Worm (Caenorhabditis elegans) whole organism, young adult: ENCODE data around the gene F37A8.1.
A peak's percentile ranks its signal among the peaks of the same experiment; 100 is the strongest.

Experiments
- B0035.1 ChIP-seq: sonication (generic microtip); optimal IDR thresholded peaks from 2 replicates; lab custom pipeline; 2016; ENCODE audit warnings: missing genetic modification characterization, mild to moderate bottlenecking, missing compliant biosample characterization, missing genotype, missing genetic modification reagents
- B0336.3 ChIP-seq: fragments of 200-800 bp; sonication (Bioruptor generic); IDR thresholded peaks from 2 replicates; pipeline ENCODE4 v1.3.6; 2022; ENCODE audit warnings: missing genetic modification characterization, missing compliant biosample characterization
- D2030.7 ChIP-seq: fragments of 200-800 bp; sonication (Bioruptor generic); IDR thresholded peaks from 2 replicates; pipeline ENCODE4 v1.3.6; 2022; ENCODE audit warnings: missing genetic modification reagents, missing genetic modification characterization, missing compliant biosample characterization
- F10E7.11 ChIP-seq: sonication (generic microtip); optimal IDR thresholded peaks from 2 replicates; lab custom pipeline; 2017; ENCODE audit warnings: mild to moderate bottlenecking, missing genetic modification characterization, moderate library complexity, missing compliant biosample characterization
- F22D6.2 ChIP-seq: sonication (generic microtip); optimal IDR thresholded peaks from 2 replicates; lab custom pipeline; 2016; ENCODE audit warnings: mild to moderate bottlenecking, missing genetic modification characterization, missing compliant biosample characterization
- F23B12.7 ChIP-seq: sonication (generic microtip); optimal IDR thresholded peaks from 2 replicates; lab custom pipeline; 2017; ENCODE audit warnings: missing genetic modification characterization, mild to moderate bottlenecking, missing compliant biosample characterization, antibody characterized with exemption, moderate library complexity; ENCODE audit not compliant: insufficient read depth
- F39B2.1 ChIP-seq: fragments of 200-800 bp; sonication (Bioruptor generic); IDR thresholded peaks from 2 replicates; pipeline ENCODE4 v1.3.6; 2022; ENCODE audit warnings: missing genetic modification reagents, missing genetic modification characterization, missing compliant biosample characterization
- F57C9.4 ChIP-seq: sonication (generic microtip); optimal IDR thresholded peaks from 2 replicates; lab custom pipeline; 2017; ENCODE audit warnings: mild to moderate bottlenecking, missing genetic modification characterization, missing compliant biosample characterization
- T26A5.8 ChIP-seq: sonication (generic microtip); optimal IDR thresholded peaks from 2 replicates; lab custom pipeline; 2016; ENCODE audit warnings: missing genetic modification characterization, missing compliant biosample characterization
- Y53F4B.3 ChIP-seq: fragments of 200-800 bp; sonication (Bioruptor generic); IDR thresholded peaks from 2 replicates; pipeline ENCODE4 v1.3.6; 2022; ENCODE audit warnings: missing genetic modification reagents, missing genetic modification characterization, missing compliant biosample characterization
- aptf-2 ChIP-seq: fragments of 200-800 bp; sonication (Bioruptor generic); conservative IDR thresholded peaks from 2 replicates; pipeline ENCODE4 v1.3.6; 2022; ENCODE audit warnings: missing genetic modification reagents, missing genetic modification characterization, missing compliant biosample characterization
- aptf-3 ChIP-seq: fragments of 200-800 bp; sonication (Bioruptor generic); IDR thresholded peaks from 2 replicates; pipeline ENCODE4 v1.3.6; 2022; ENCODE audit warnings: missing genetic modification characterization, missing compliant biosample characterization
- atf-7 ChIP-seq: sonication (generic microtip); optimal IDR thresholded peaks from 2 replicates; lab custom pipeline; 2017; ENCODE audit warnings: mild to moderate bottlenecking, missing genetic modification characterization, missing compliant biosample characterization
- attf-3 ChIP-seq: fragments of 200-800 bp; sonication (Bioruptor generic); conservative IDR thresholded peaks from 2 replicates; pipeline ENCODE4 v1.3.6; 2022; ENCODE audit warnings: missing genetic modification reagents, missing genetic modification characterization, missing compliant biosample characterization
- attf-5 ChIP-seq: fragments of 200-800 bp; sonication (Bioruptor generic); optimal IDR thresholded peaks from 2 replicates; lab custom pipeline; 2018; ENCODE audit warnings: mild to moderate bottlenecking, missing genetic modification characterization, missing compliant biosample characterization
- bed-2 ChIP-seq: fragments of 200-800 bp; sonication (Bioruptor generic); IDR thresholded peaks from 2 replicates; pipeline ENCODE4 v1.3.6; 2022; ENCODE audit warnings: missing genetic modification reagents, missing genetic modification characterization, missing compliant biosample characterization
- cebp-1 ChIP-seq, 2 experiments: fragments of 200-800 bp in 1 of 2; sonication (Bioruptor generic) in 1 of 2; sonication (generic microtip) in 1 of 2; IDR thresholded peaks in 1 of 2; optimal IDR thresholded peaks in 1 of 2; 2 replicates each; pipeline versions ENCODE4 v1.3.6 to Lab custom; 2017 to 2022; ENCODE audit warnings: missing compliant biosample characterization in 2 of 2, missing genetic modification characterization in 2 of 2, mild to moderate bottlenecking in 1 of 2, missing genetic modification reagents in 1 of 2, moderate library complexity in 1 of 2
- ceh-27 ChIP-seq: fragments of 200-800 bp; sonication (Bioruptor generic); optimal IDR thresholded peaks from 2 replicates; lab custom pipeline; 2018; ENCODE audit warnings: mild to moderate bottlenecking, missing genetic modification characterization, moderate library complexity, missing compliant biosample characterization
- ceh-58 ChIP-seq: fragments of 200-800 bp; sonication (Bioruptor generic); IDR thresholded peaks from 2 replicates; pipeline ENCODE4 v1.3.6; 2022; ENCODE audit warnings: missing genetic modification characterization, missing compliant biosample characterization
- efl-1 ChIP-seq: fragments of 150-350 bp; optimal IDR thresholded peaks from 2 replicates; lab custom pipeline; 2014; ENCODE audit warnings: missing biosample characterization, missing genetic modification reagents, missing genetic modification characterization
- egl-18 ChIP-seq: fragments of 200-800 bp; sonication (Bioruptor generic); IDR thresholded peaks from 2 replicates; pipeline ENCODE4 v1.3.6; 2022; ENCODE audit warnings: missing genetic modification reagents, missing genetic modification characterization, missing compliant biosample characterization
- ekl-4 ChIP-seq: fragments of 200-800 bp; sonication (Bioruptor generic); IDR thresholded peaks from 2 replicates; pipeline ENCODE4 v1.3.6; 2022; ENCODE audit warnings: missing genetic modification reagents, missing genetic modification characterization, missing compliant biosample characterization
- ets-4 ChIP-seq: fragments of 200-800 bp; sonication (Bioruptor generic); optimal IDR thresholded peaks from 2 replicates; lab custom pipeline; 2018; ENCODE audit warnings: mild to moderate bottlenecking, missing genetic modification characterization, missing compliant biosample characterization
- hlh-26 ChIP-seq: fragments of 200-800 bp; sonication (Bioruptor generic); conservative IDR thresholded peaks from 2 replicates; pipeline ENCODE4 v1.3.6; 2022; ENCODE audit warnings: missing genetic modification reagents, missing genetic modification characterization, missing compliant biosample characterization
- hmg-20 ChIP-seq: fragments of 200-800 bp; sonication (Bioruptor generic); IDR thresholded peaks from 2 replicates; pipeline ENCODE4 v1.3.6; 2022; ENCODE audit warnings: missing genetic modification reagents, missing genetic modification characterization, missing compliant biosample characterization
- hrde-1 ChIP-seq: sonication (generic microtip); optimal IDR thresholded peaks from 2 replicates; lab custom pipeline; 2016; ENCODE audit warnings: missing genetic modification characterization, mild to moderate bottlenecking, missing compliant biosample characterization, moderate library complexity, missing genotype, missing genetic modification reagents, borderline replicate concordance
- lsy-27 ChIP-seq: sonication (generic microtip); optimal IDR thresholded peaks from 2 replicates; lab custom pipeline; 2017; ENCODE audit warnings: missing genetic modification characterization, mild to moderate bottlenecking, missing compliant biosample characterization, antibody characterized with exemption, missing genotype, borderline replicate concordance; ENCODE audit not compliant: insufficient read depth
- madf-3 ChIP-seq: fragments of 200-800 bp; sonication (Bioruptor generic); IDR thresholded peaks from 2 replicates; pipeline ENCODE4 v1.3.6; 2022; ENCODE audit warnings: missing genetic modification reagents, missing genetic modification characterization, missing compliant biosample characterization
- mxl-1 ChIP-seq: sonication (generic microtip); optimal IDR thresholded peaks from 2 replicates; lab custom pipeline; 2016; ENCODE audit warnings: missing genetic modification characterization, missing compliant biosample characterization
- nhr-80 ChIP-seq: sonication (generic microtip); optimal IDR thresholded peaks from 2 replicates; lab custom pipeline; 2016; ENCODE audit warnings: missing genetic modification characterization, missing compliant biosample characterization
- rcor-1 ChIP-seq: fragments of 200-800 bp; sonication (Bioruptor generic); IDR thresholded peaks from 2 replicates; pipeline ENCODE4 v1.3.6; 2022; ENCODE audit warnings: missing genetic modification reagents, missing genetic modification characterization, missing compliant biosample characterization
- sea-2 ChIP-seq: fragments of 200-800 bp; sonication (Bioruptor generic); IDR thresholded peaks from 2 replicates; pipeline ENCODE4 v1.3.6; 2022; ENCODE audit warnings: missing genetic modification characterization, missing compliant biosample characterization
- snpc-3.4 ChIP-seq: sonication (generic microtip); optimal IDR thresholded peaks from 2 replicates; lab custom pipeline; 2017; ENCODE audit warnings: missing genetic modification characterization, mild to moderate bottlenecking, missing compliant biosample characterization, antibody characterized with exemption, moderate library complexity, missing genotype, missing genetic modification reagents
- snpc-4 ChIP-seq, 5 experiments: fragments of 150-350 bp in 1 of 5; sonication (generic microtip) in 4 of 5; optimal IDR thresholded peaks; 2 replicates each; lab custom pipeline; 2014 to 2018; ENCODE audit warnings: missing genetic modification characterization in 5 of 5, missing biosample characterization in 3 of 5, antibody characterized with exemption in 2 of 5, mild to moderate bottlenecking in 2 of 5, missing compliant biosample characterization in 2 of 5, missing genotype in 2 of 5, moderate library complexity in 2 of 5, missing genetic modification reagents in 1 of 5
- somi-1 ChIP-seq: fragments of 200-800 bp; sonication (Bioruptor generic); optimal IDR thresholded peaks from 2 replicates; lab custom pipeline; 2018; ENCODE audit warnings: mild to moderate bottlenecking, missing genetic modification characterization, missing compliant biosample characterization
- tbp1 ChIP-seq: fragments of 200-800 bp; sonication (Bioruptor generic); optimal IDR thresholded peaks from 2 replicates; lab custom pipeline; 2018; ENCODE audit warnings: mild to moderate bottlenecking, missing genetic modification characterization, missing compliant biosample characterization
- tbx-9 ChIP-seq: sonication (generic microtip); optimal IDR thresholded peaks from 2 replicates; lab custom pipeline; 2016; ENCODE audit warnings: borderline replicate concordance, missing genetic modification characterization, inconsistent platforms, missing compliant biosample characterization
- tlf-1 ChIP-seq: fragments of 200-800 bp; sonication (Bioruptor generic); optimal IDR thresholded peaks from 2 replicates; lab custom pipeline; 2018; ENCODE audit warnings: mild to moderate bottlenecking, missing genetic modification characterization, missing compliant biosample characterization
- ztf-22 ChIP-seq: fragments of 200-800 bp; sonication (Bioruptor generic); optimal IDR thresholded peaks from 2 replicates; lab custom pipeline; 2018; ENCODE audit warnings: mild to moderate bottlenecking, missing genetic modification characterization, moderate library complexity, missing compliant biosample characterization
- ztf-26 ChIP-seq: sonication (generic microtip); optimal IDR thresholded peaks from 2 replicates; lab custom pipeline; 2017; ENCODE audit warnings: missing genetic modification characterization, missing compliant biosample characterization
- ztf-28 ChIP-seq: fragments of 200-800 bp; sonication (Bioruptor generic); IDR thresholded peaks from 2 replicates; pipeline ENCODE4 v1.3.6; 2022; ENCODE audit warnings: missing genetic modification reagents, missing genetic modification characterization, missing compliant biosample characterization

F37A8.1 gene

DNA sequence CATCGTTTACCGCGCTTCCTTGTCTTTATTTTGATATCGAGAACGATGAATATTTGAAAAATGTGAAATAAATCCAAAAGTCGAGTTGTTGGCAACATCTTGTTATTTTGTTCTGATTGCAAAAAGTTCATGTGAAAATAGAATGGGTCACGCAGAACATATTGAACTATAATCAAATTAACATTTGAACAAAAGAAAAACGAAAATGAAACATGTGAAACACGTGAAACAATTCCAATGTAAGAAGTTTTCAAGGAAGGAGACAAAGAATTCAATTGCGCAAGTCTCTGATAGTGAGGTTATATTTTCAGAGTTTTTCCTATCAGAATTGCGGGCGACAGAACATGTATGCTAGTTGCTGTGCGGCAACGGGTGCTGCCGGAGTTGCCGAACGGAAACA, 3.2 kb downstream of the F37A8.1 start, which contains the start of gene F37A8.2:
Gene F37A8.2, minus strand, starts transcription at position 101 of the 400 bp plus-strand sequence.
- TF ChIP-seq atf-7 (tag; lab: Kevin White, UChicago) (no peak), ceh-27 (GFP tag; lab: Kevin White, UChicago) (no peak), hlh-26 (GFP tag; lab: Robert Waterston, UW) (no peak), F22D6.2 (tag; lab: Kevin White, UChicago) (no peak), Y53F4B.3 (GFP tag; lab: Robert Waterston, UW) (no peak), tbp1 (GFP tag; lab: Kevin White, UChicago) (no peak), F39B2.1 (GFP tag; lab: Robert Waterston, UW) (no peak), snpc-3.4 (tag; lab: Kevin White, UChicago) (no peak), F23B12.7 (no peak), rcor-1 (GFP tag; lab: Robert Waterston, UW) (no peak), somi-1 (GFP tag; lab: Kevin White, UChicago) (no peak), tbx-9 (no peak), attf-3 (GFP tag; lab: Robert Waterston, UW) (no peak)

DNA sequence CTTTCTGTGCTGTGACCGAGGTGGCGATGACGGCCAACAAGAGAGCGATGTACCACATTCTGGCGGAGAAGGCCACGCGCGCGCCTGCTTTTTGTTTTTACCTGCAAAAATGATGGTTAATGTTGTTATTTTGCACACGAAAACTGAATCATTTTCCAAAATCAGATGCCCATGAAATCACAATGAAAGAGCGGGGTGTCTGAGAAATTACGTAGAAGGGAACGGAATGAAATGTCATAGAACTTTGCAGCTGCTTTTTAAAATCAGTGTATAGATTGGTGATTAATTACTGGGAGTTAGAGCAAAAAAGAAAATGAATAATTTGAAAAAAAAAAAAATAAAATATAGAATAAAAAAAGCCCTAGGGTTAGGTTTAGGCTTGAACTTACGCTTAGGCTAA, 7.6 kb downstream of the F37A8.1 start, which contains the start of gene npl-10:
Gene npl-10, minus strand, starts transcription at position 101 of the 400 bp plus-strand sequence.
- no peak for TF ChIP-seq F39B2.1 (GFP tag; lab: Robert Waterston, UW)
- no peak for TF ChIP-seq lsy-27 (tag; lab: Kevin White, UChicago)
- TF ChIP-seq hrde-1 (tag; lab: Kevin White, UChicago) = no peak
- no peak for TF ChIP-seq aptf-3 (GFP tag; lab: Robert Waterston, UW)

DNA sequence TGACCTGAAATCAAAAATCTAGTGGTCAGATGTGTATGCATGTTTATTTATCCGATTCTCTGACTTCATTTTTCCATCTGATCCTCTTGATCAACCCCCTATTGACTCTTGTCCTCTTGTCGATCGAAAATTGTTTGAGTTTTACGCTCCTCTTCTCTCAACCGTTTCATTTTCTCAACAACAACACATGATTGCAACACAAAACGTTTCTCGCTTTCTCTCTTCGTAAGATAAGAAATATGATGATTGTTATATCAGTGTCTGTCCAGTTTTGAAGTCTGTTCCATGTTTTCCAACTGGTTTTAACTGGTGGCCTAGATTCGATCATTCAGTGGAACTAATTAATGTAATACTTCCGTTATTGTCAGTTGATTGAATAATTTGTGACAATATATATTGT, 23.8 kb downstream of the F37A8.1 start:
- TF ChIP-seq nhr-80 = peak; percentile 52
- no peak for TF ChIP-seq bed-2 (GFP tag; lab: Robert Waterston, UW)
- TF ChIP-seq Y53F4B.3 (GFP tag; lab: Robert Waterston, UW) = no peak
- TF ChIP-seq tlf-1 (GFP tag; lab: Kevin White, UChicago) = no peak

DNA sequence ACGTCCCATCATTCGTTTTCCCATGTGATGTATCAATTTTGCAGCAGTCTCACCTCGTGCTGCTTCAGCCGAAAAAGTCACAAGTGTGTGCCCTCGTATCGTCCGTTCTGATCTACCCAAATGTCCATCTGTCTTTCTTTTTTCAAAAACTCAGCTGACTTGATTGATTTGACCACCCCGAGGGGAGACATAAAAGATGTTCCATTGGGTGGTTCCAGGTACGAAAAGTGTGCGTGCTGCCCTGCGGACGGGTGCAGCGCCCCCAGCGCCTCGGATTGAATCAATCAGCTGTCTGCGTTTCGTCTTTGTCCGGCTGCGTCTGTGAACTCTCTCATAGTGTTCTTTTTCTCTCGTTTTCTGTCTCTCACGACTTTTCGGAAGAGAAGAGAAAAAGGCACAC, 25.0 kb downstream of the F37A8.1 start:
- TF ChIP-seq F10E7.11 (tag; lab: Kevin White, UChicago) = no peak
- TF ChIP-seq ztf-28 (GFP tag; lab: Robert Waterston, UW) = no peak
- TF ChIP-seq mxl-1 (tag; lab: Kevin White, UChicago) = no peak
- TF ChIP-seq attf-5 = peak; percentile 79
- no peak for TF ChIP-seq efl-1 (GFP tag; lab: Kevin White, UChicago)
- TF ChIP-seq F23B12.7 = no peak
- TF ChIP-seq egl-18 (GFP tag; lab: Robert Waterston, UW) = no peak
- no peak for TF ChIP-seq rcor-1 (GFP tag; lab: Robert Waterston, UW)
- no peak for TF ChIP-seq aptf-2
- no peak for TF ChIP-seq snpc-4 (GFP tag; optimal IDR thresholded peaks at IDR 0.05; lab: Kevin White, UChicago)
- peak in 1 of 4 experiments; percentile 20 for TF ChIP-seq snpc-4 (tag; optimal IDR thresholded peaks at IDR 0.05; lab: Kevin White, UChicago)
- no peak for TF ChIP-seq snpc-3.4 (tag; lab: Kevin White, UChicago)
- TF ChIP-seq hlh-26 (GFP tag; lab: Robert Waterston, UW) = no peak
- no peak for TF ChIP-seq B0035.1
- TF ChIP-seq somi-1 (GFP tag; lab: Kevin White, UChicago) = peak; percentile 71
- no peak for TF ChIP-seq D2030.7
- no peak for TF ChIP-seq tbp1 (GFP tag; lab: Kevin White, UChicago)
- no peak for TF ChIP-seq madf-3 (GFP tag; lab: Robert Waterston, UW)
- TF ChIP-seq ets-4 (GFP tag; lab: Kevin White, UChicago) = no peak
- no peak for TF ChIP-seq hmg-20 (GFP tag; lab: Robert Waterston, UW)
- TF ChIP-seq ztf-26 (tag; lab: Kevin White, UChicago) = peak; percentile 29
- TF ChIP-seq cebp-1 (GFP tag; IDR thresholded peaks at IDR 0.05; lab: Robert Waterston, UW) = peak; percentile 57; the same call in 1 of the 2 replicates
- TF ChIP-seq cebp-1 (tag; optimal IDR thresholded peaks at IDR 0.05; lab: Kevin White, UChicago) = peak; percentile 81
- TF ChIP-seq ekl-4 (GFP tag; lab: Robert Waterston, UW) = no peak
- TF ChIP-seq bed-2 (GFP tag; lab: Robert Waterston, UW) = no peak
- TF ChIP-seq sea-2 (GFP tag; lab: Robert Waterston, UW) = no peak
- no peak for TF ChIP-seq ceh-58
- no peak for TF ChIP-seq B0336.3 (GFP tag; lab: Robert Waterston, UW)
- no peak for TF ChIP-seq F57C9.4 (tag; lab: Kevin White, UChicago)
- no peak for TF ChIP-seq T26A5.8 (tag; lab: Kevin White, UChicago)
- TF ChIP-seq ztf-22 = no peak
